Fruit fly (Drosophila melanogaster): Measurements from ENCODE around the gene CG4849.
A peak's percentile ranks its signal among the peaks of the same experiment; 100 is the strongest.

CG4849 gene

dm6 chr3R:27986794-27987193 lies 23.6 kb downstream of the CG4849 start (continued):
- TF ChIP-seq Hey (tag; optimal IDR thresholded peaks at IDR 0.05) (peak; percentile 34), CG4328 (GFP tag; optimal IDR thresholded peaks at IDR 0.05) (no peak), D19B (GFP tag; optimal IDR thresholded peaks at IDR 0.05) (no peak), CG9215 (GFP tag; IDR thresholded peaks at IDR 0.05) (no peak), pros (GFP tag; optimal IDR thresholded peaks at IDR 0.05) (no peak), zen2 (GFP tag; IDR thresholded peaks at IDR 0.05; ENCODE audit: partially characterized antibody) (no peak), CG16815 (GFP tag; optimal IDR thresholded peaks at IDR 0.05) (no peak), pnt (GFP tag; optimal IDR thresholded peaks at IDR 0.05) (no peak), HmgZ (tag; optimal IDR thresholded peaks at IDR 0.05) (no peak), CG12769 (tag; optimal IDR thresholded peaks at IDR 0.05) (peak; percentile 43), Mrtf (GFP tag; IDR thresholded peaks at IDR 0.05) (no peak), CG7745 (tag; optimal IDR thresholded peaks at IDR 0.05) (no peak), Pdp1 (GFP tag; optimal IDR thresholded peaks at IDR 0.05) (peak in 1 of 2 experiments; percentile 80), stwl (tag; optimal IDR thresholded peaks at IDR 0.05) (no peak), BtbVII (GFP tag; optimal IDR thresholded peaks at IDR 0.05) (peak; percentile 33), CG6854 (GFP tag; optimal IDR thresholded peaks at IDR 0.05) (no peak), Spps (tag; optimal IDR thresholded peaks at IDR 0.05) (no peak), CG11398 (GFP tag; optimal IDR thresholded peaks at IDR 0.05) (no peak), Sox102F (GFP tag; optimal IDR thresholded peaks at IDR 0.05) (no peak), CG33557 (GFP tag; optimal IDR thresholded peaks at IDR 0.05) (no peak), Opbp (GFP tag; IDR thresholded peaks at IDR 0.05; ENCODE audit: partially characterized antibody) (no peak), CG12236 (GFP tag; optimal IDR thresholded peaks at IDR 0.05) (no peak), CG15011 (GFP tag; optimal IDR thresholded peaks at IDR 0.05) (no peak), CG10959 (GFP tag; IDR thresholded peaks at IDR 0.05) (no peak), Hr39 (optimal IDR thresholded peaks at IDR 0.05) (no peak), tin (GFP tag; optimal IDR thresholded peaks at IDR 0.05) (no peak), CG3726 (GFP tag; IDR thresholded peaks at IDR 0.05) (no peak), CG8290 (GFP tag; optimal IDR thresholded peaks at IDR 0.05) (no peak), CG8290 (tag; optimal IDR thresholded peaks at IDR 0.05) (peak in 1 of 2 experiments; percentile 51), CoRest (tag; optimal IDR thresholded peaks at IDR 0.05) (no peak), unpg (GFP tag; optimal IDR thresholded peaks at IDR 0.05) (no peak), ERR (GFP tag; optimal IDR thresholded peaks at IDR 0.05) (no peak), CrebB (tag; optimal IDR thresholded peaks at IDR 0.05) (no peak), Gsc (GFP tag; IDR thresholded peaks at IDR 0.05) (no peak), CG17829 (tag; optimal IDR thresholded peaks at IDR 0.05) (no peak), croc (GFP tag; conservative IDR thresholded peaks at IDR 0.05) (no peak), otp (GFP tag; IDR thresholded peaks at IDR 0.05) (peak; percentile 49; the same call in 1 of the 3 replicates), CG11723 (GFP tag; optimal IDR thresholded peaks at IDR 0.05) (no peak), CG4617 (GFP tag; optimal IDR thresholded peaks at IDR 0.05; ENCODE audit: borderline replicate concordance) (no peak), exex (tag; optimal IDR thresholded peaks at IDR 0.05) (peak; percentile 47), CG11504 (tag; optimal IDR thresholded peaks at IDR 0.05) (no peak), Lim3 (GFP tag; IDR thresholded peaks at IDR 0.05) (no peak), Dfd (GFP tag; optimal IDR thresholded peaks at IDR 0.05) (no peak), CG12744 (GFP tag; optimal IDR thresholded peaks at IDR 0.05) (no peak), CG10209 (GFP tag; optimal IDR thresholded peaks at IDR 0.05) (no peak), Awh (GFP tag; IDR thresholded peaks at IDR 0.05) (0 out of 2 replicates have a peak, but pooled peaks have one; percentile 8), fd96Cb (tag; optimal IDR thresholded peaks at IDR 0.05) (no peak), CG30020 (tag; optimal IDR thresholded peaks at IDR 0.05) (no peak), CG17802 (tag; optimal IDR thresholded peaks at IDR 0.05) (no peak), lmd (GFP tag; IDR thresholded peaks at IDR 0.05) (no peak), grn (GFP tag; optimal IDR thresholded peaks at IDR 0.05) (peak; percentile 45), kni (GFP tag; optimal IDR thresholded peaks at IDR 0.05) (peak; percentile 65)
